Fruit fly (Drosophila melanogaster): ENCODE data around the gene CG2926.

The CG2926 gene

dm6 chr3R:5587863-5588519 lies at the start of gene CG2926:
Gene CG2926 (minus strand): TSS chr3R:5588380.
- TF ChIP-seq CG7045 (GFP tag; optimal IDR thresholded peaks at IDR 0.05): peak; percentile 2
- no peak for TF ChIP-seq cic (GFP tag; optimal IDR thresholded peaks at IDR 0.05)
- no peak for TF ChIP-seq Hr96 (GFP tag; optimal IDR thresholded peaks at IDR 0.05)
- TF ChIP-seq CG5204 (GFP tag; optimal IDR thresholded peaks at IDR 0.05): no peak
- peak; percentile 12 for TF ChIP-seq Clk (GFP tag; optimal IDR thresholded peaks at IDR 0.05)
- TF ChIP-seq CG1620 (GFP tag; optimal IDR thresholded peaks at IDR 0.05): peak; percentile 51
- TF ChIP-seq CG11617 (GFP tag; optimal IDR thresholded peaks at IDR 0.05): peak; percentile 44
- no peak for TF ChIP-seq CG14711 (tag; optimal IDR thresholded peaks at IDR 0.05)
- peak; percentile 48 for TF ChIP-seq Mnt (GFP tag; optimal IDR thresholded peaks at IDR 0.05)
- TF ChIP-seq cnc (optimal IDR thresholded peaks at IDR 0.05): no peak
- TF ChIP-seq Crg-1 (GFP tag; optimal IDR thresholded peaks at IDR 0.05): peak; percentile 60
- peak; percentile 38 for TF ChIP-seq bab1 (GFP tag; optimal IDR thresholded peaks at IDR 0.05)
- TF ChIP-seq CG12768 (GFP tag; optimal IDR thresholded peaks at IDR 0.05): peak; percentile 62
- TF ChIP-seq toe (GFP tag; optimal IDR thresholded peaks at IDR 0.05): no peak
- peak; percentile 1 for TF ChIP-seq ovo (GFP tag; optimal IDR thresholded peaks at IDR 0.05)
- TF ChIP-seq CG7101 (tag; optimal IDR thresholded peaks at IDR 0.05): peak; percentile 26
- peak; percentile 45 for TF ChIP-seq pad (GFP tag; optimal IDR thresholded peaks at IDR 0.05)

dm6 chr3R:5636519-5637430 lies 48.6 kb upstream of the CG2926 start, which contains the start of the genes CG31548 and CG12170:
Gene CG31548 (minus strand): TSS chr3R:5636852.
Gene CG12170 (plus strand): TSS chr3R:5637234.
- TF ChIP-seq CG14711 (tag; optimal IDR thresholded peaks at IDR 0.05): peak; percentile 57
- TF ChIP-seq cic (GFP tag; optimal IDR thresholded peaks at IDR 0.05): no peak
- peak; percentile 27 for TF ChIP-seq tj (GFP tag; optimal IDR thresholded peaks at IDR 0.05)
- TF ChIP-seq toe (GFP tag; optimal IDR thresholded peaks at IDR 0.05): no peak
- no peak for TF ChIP-seq kay (GFP tag; ENCODE audit: borderline replicate concordance)
- peak; percentile 31 for TF ChIP-seq CG7045 (GFP tag; optimal IDR thresholded peaks at IDR 0.05)
- TF ChIP-seq CG11617 (GFP tag; optimal IDR thresholded peaks at IDR 0.05): peak; percentile 78
- TF ChIP-seq Clk (GFP tag; optimal IDR thresholded peaks at IDR 0.05): no peak
- TF ChIP-seq CG5204 (GFP tag; optimal IDR thresholded peaks at IDR 0.05): no peak
- no peak for TF ChIP-seq CG1620 (GFP tag; optimal IDR thresholded peaks at IDR 0.05)
- no peak for TF ChIP-seq Hr96 (GFP tag; optimal IDR thresholded peaks at IDR 0.05)
- no peak for TF ChIP-seq cnc (optimal IDR thresholded peaks at IDR 0.05)
- TF ChIP-seq ovo (GFP tag; optimal IDR thresholded peaks at IDR 0.05): no peak
- TF ChIP-seq bab1 (GFP tag; optimal IDR thresholded peaks at IDR 0.05): no peak
- TF ChIP-seq pad (GFP tag; optimal IDR thresholded peaks at IDR 0.05): no peak
- peak; percentile 2 for TF ChIP-seq CG12768 (GFP tag; optimal IDR thresholded peaks at IDR 0.05)
- peak; percentile 25 for TF ChIP-seq Mnt (GFP tag; optimal IDR thresholded peaks at IDR 0.05)
- peak; percentile 56 for TF ChIP-seq CG7101 (tag; optimal IDR thresholded peaks at IDR 0.05)
- TF ChIP-seq CG33017 (tag; optimal IDR thresholded peaks at IDR 0.05): peak; percentile 49
- TF ChIP-seq Crg-1 (GFP tag; optimal IDR thresholded peaks at IDR 0.05): peak; percentile 1

- TF ChIP-seq bab1 (GFP tag; optimal IDR thresholded peaks at IDR 0.05): no peak
- TF ChIP-seq CG1620 (GFP tag; optimal IDR thresholded peaks at IDR 0.05): no peak
- no peak for TF ChIP-seq Mnt (GFP tag; optimal IDR thresholded peaks at IDR 0.05)
- TF ChIP-seq CG14711 (tag; optimal IDR thresholded peaks at IDR 0.05): no peak
- TF ChIP-seq kay (GFP tag; ENCODE audit: borderline replicate concordance): no peak
- TF ChIP-seq ovo (GFP tag; optimal IDR thresholded peaks at IDR 0.05): no peak
- TF ChIP-seq CG7101 (tag; optimal IDR thresholded peaks at IDR 0.05): no peak
- no peak for TF ChIP-seq CG12768 (GFP tag; optimal IDR thresholded peaks at IDR 0.05)
Observed at dm6 chr3R:5635524-5635923, 47.3 kb upstream of the CG2926 start, which contains the start of gene CG31546. Gene CG31546 (minus strand): TSS chr3R:5635624.

- TF ChIP-seq pad (GFP tag; optimal IDR thresholded peaks at IDR 0.05): no peak
- no peak for TF ChIP-seq Hr96 (GFP tag; optimal IDR thresholded peaks at IDR 0.05)
- no peak for TF ChIP-seq CG5204 (GFP tag; optimal IDR thresholded peaks at IDR 0.05)
- TF ChIP-seq tj (GFP tag; optimal IDR thresholded peaks at IDR 0.05): no peak
- TF ChIP-seq Clk (GFP tag; optimal IDR thresholded peaks at IDR 0.05): no peak
- no peak for TF ChIP-seq CG12768 (GFP tag; optimal IDR thresholded peaks at IDR 0.05)
- no peak for TF ChIP-seq CG14711 (tag; optimal IDR thresholded peaks at IDR 0.05)
- peak; percentile 23 for TF ChIP-seq CG7101 (tag; optimal IDR thresholded peaks at IDR 0.05)
- no peak for TF ChIP-seq CG7045 (GFP tag; optimal IDR thresholded peaks at IDR 0.05)
- TF ChIP-seq ovo (GFP tag; optimal IDR thresholded peaks at IDR 0.05): no peak
- peak; percentile 61 for TF ChIP-seq cic (GFP tag; optimal IDR thresholded peaks at IDR 0.05)
- no peak for TF ChIP-seq kay (GFP tag; ENCODE audit: borderline replicate concordance)
- no peak for TF ChIP-seq cnc (optimal IDR thresholded peaks at IDR 0.05)
- TF ChIP-seq Mnt (GFP tag; optimal IDR thresholded peaks at IDR 0.05): no peak
- no peak for TF ChIP-seq toe (GFP tag; optimal IDR thresholded peaks at IDR 0.05)
- peak; percentile 34 for TF ChIP-seq bab1 (GFP tag; optimal IDR thresholded peaks at IDR 0.05)
- no peak for TF ChIP-seq CG1620 (GFP tag; optimal IDR thresholded peaks at IDR 0.05)
- peak; percentile 12 for TF ChIP-seq Crg-1 (GFP tag; optimal IDR thresholded peaks at IDR 0.05)
- no peak for TF ChIP-seq CG33017 (tag; optimal IDR thresholded peaks at IDR 0.05)
- peak; percentile 36 for TF ChIP-seq CG11617 (GFP tag; optimal IDR thresholded peaks at IDR 0.05)
Observed at dm6 chr3R:5633437-5633836, 45.3 kb upstream of the CG2926 start, which contains the start of gene CG12171. Gene CG12171 (plus strand): TSS chr3R:5633627.

dm6 chr3R:5632182-5632581 lies 44.0 kb upstream of the CG2926 start, which contains the start of gene CG31549:
Gene CG31549 (plus strand): TSS chr3R:5632192.
- TF ChIP-seq ovo (GFP tag; optimal IDR thresholded peaks at IDR 0.05) (no peak), cnc (optimal IDR thresholded peaks at IDR 0.05) (no peak), toe (GFP tag; optimal IDR thresholded peaks at IDR 0.05) (no peak), CG33017 (tag; optimal IDR thresholded peaks at IDR 0.05) (no peak), bab1 (GFP tag; optimal IDR thresholded peaks at IDR 0.05) (peak; percentile 17), cic (GFP tag; optimal IDR thresholded peaks at IDR 0.05) (peak; percentile 43), CG7045 (GFP tag; optimal IDR thresholded peaks at IDR 0.05) (no peak), Crg-1 (GFP tag; optimal IDR thresholded peaks at IDR 0.05) (no peak)
